Worm (Caenorhabditis elegans) whole organism, L4 larva: ENCODE results near the gene hecw-1.

Experiments used
- F49E8.2 ChIP-seq: sonication (generic microtip); optimal IDR thresholded peaks from 2 replicates; lab custom pipeline; 2016; ENCODE audit warnings: missing compliant biosample characterization, mild to moderate bottlenecking, missing genetic modification characterization, borderline replicate concordance
- T20F7.1 ChIP-seq: fragments of 200-800 bp; sonication (Bioruptor generic); optimal IDR thresholded peaks from 2 replicates; lab custom pipeline; 2018; ENCODE audit warnings: mild to moderate bottlenecking, missing genetic modification characterization, missing compliant biosample characterization
- Y48G9A.11 ChIP-seq: fragments of 200-800 bp; sonication (Bioruptor generic); IDR thresholded peaks from 2 replicates; pipeline ENCODE4 v1.3.6; 2022; ENCODE audit warnings: missing genetic modification reagents, missing genetic modification characterization, missing compliant biosample characterization
- Y5F2A.4 ChIP-seq: fragments of 200-800 bp; sonication (Bioruptor generic); optimal IDR thresholded peaks from 2 replicates; lab custom pipeline; 2018; ENCODE audit warnings: mild to moderate bottlenecking, missing genetic modification characterization, missing compliant biosample characterization
- ZK337.2 ChIP-seq: fragments of 200-800 bp; sonication (Bioruptor generic); IDR thresholded peaks from 2 replicates; pipeline ENCODE4 v1.3.6; 2022; ENCODE audit warnings: missing genetic modification reagents, missing genetic modification characterization, missing compliant biosample characterization
- aly-2 ChIP-seq: sonication (generic microtip); optimal IDR thresholded peaks from 2 replicates; lab custom pipeline; 2018; ENCODE audit warnings: missing biosample characterization, missing genetic modification characterization
- ceh-20 ChIP-seq: fragments of 200-800 bp; sonication (Bioruptor generic); IDR thresholded peaks from 2 replicates; pipeline ENCODE4 v1.3.6; 2022; ENCODE audit warnings: missing genetic modification reagents, missing genetic modification characterization, missing compliant biosample characterization
- ceh-28 ChIP-seq: fragments of 150-350 bp; optimal IDR thresholded peaks from 2 replicates; lab custom pipeline; 2014; ENCODE audit warnings: missing biosample characterization, missing genetic modification reagents, missing genetic modification characterization
- ceh-32 ChIP-seq: sonication (generic microtip); optimal IDR thresholded peaks from 2 replicates; lab custom pipeline; 2016; ENCODE audit warnings: mild to moderate bottlenecking, missing genetic modification characterization, missing compliant biosample characterization; ENCODE audit not compliant: poor library complexity
- ceh-44 ChIP-seq: fragments of 200-800 bp; sonication (Bioruptor generic); IDR thresholded peaks from 2 replicates; pipeline ENCODE4 v1.3.6; 2022; ENCODE audit warnings: missing genetic modification reagents, missing genetic modification characterization, missing compliant biosample characterization
- ceh-62 ChIP-seq: sonication (generic microtip); optimal IDR thresholded peaks from 2 replicates; lab custom pipeline; 2017; ENCODE audit warnings: missing biosample characterization, missing genetic modification characterization
- ces-1 ChIP-seq: fragments of 150-350 bp; sonication (generic microtip); optimal IDR thresholded peaks from 4 replicates; lab custom pipeline; 2014; ENCODE audit warnings: missing biosample characterization, missing genetic modification reagents, missing genetic modification characterization
- cey-2 ChIP-seq: sonication (generic microtip); optimal IDR thresholded peaks from 3 replicates; lab custom pipeline; 2017; ENCODE audit warnings: missing genetic modification characterization, mild to moderate bottlenecking, missing compliant biosample characterization, antibody characterized with exemption, borderline replicate concordance; ENCODE audit not compliant: insufficient read depth
- dmd-6 ChIP-seq: fragments of 200-800 bp; sonication (Bioruptor generic); IDR thresholded peaks from 2 replicates; pipeline ENCODE4 v1.3.6; 2022; ENCODE audit warnings: missing genetic modification reagents, missing genetic modification characterization, missing compliant biosample characterization
- dmd-9 ChIP-seq: fragments of 200-800 bp; sonication (Bioruptor generic); IDR thresholded peaks from 2 replicates; pipeline ENCODE4 v1.3.6; 2022; ENCODE audit warnings: missing genetic modification reagents, missing genetic modification characterization, missing compliant biosample characterization
- dpl-1 ChIP-seq: fragments of 150-350 bp; optimal IDR thresholded peaks from 2 replicates; lab custom pipeline; 2014; ENCODE audit warnings: missing biosample characterization, missing genetic modification reagents, missing genetic modification characterization
- duxl-1 ChIP-seq: sonication (generic microtip); optimal IDR thresholded peaks from 2 replicates; lab custom pipeline; 2016; ENCODE audit warnings: mild to moderate bottlenecking, missing genetic modification characterization, moderate library complexity, missing compliant biosample characterization; ENCODE audit not compliant: poor library complexity
- fos-1 ChIP-seq: fragments of 150-350 bp; optimal IDR thresholded peaks from 2 replicates; lab custom pipeline; 2014; ENCODE audit warnings: missing biosample characterization, missing genetic modification characterization
- gei-8 ChIP-seq: fragments of 200-800 bp; sonication (Bioruptor generic); optimal IDR thresholded peaks from 2 replicates; lab custom pipeline; 2018; ENCODE audit warnings: mild to moderate bottlenecking, missing genetic modification characterization, missing compliant biosample characterization
- hif-1 ChIP-seq, 2 experiments: sonication (generic microtip); optimal IDR thresholded peaks; 2 replicates each; lab custom pipeline; 2016 to 2017; ENCODE audit warnings: missing compliant biosample characterization in 2 of 2, missing genetic modification characterization in 2 of 2, missing genetic modification reagents in 2 of 2, missing genotype in 2 of 2, mild to moderate bottlenecking in 1 of 2
- hlh-11 ChIP-seq: fragments of 200-800 bp; sonication (Bioruptor generic); optimal IDR thresholded peaks from 2 replicates; lab custom pipeline; 2018; ENCODE audit warnings: mild to moderate bottlenecking, missing genetic modification characterization, missing compliant biosample characterization
- hlh-30 ChIP-seq: sonication (generic microtip); optimal IDR thresholded peaks from 2 replicates; lab custom pipeline; 2017; ENCODE audit warnings: antibody characterized with exemption, mild to moderate bottlenecking, missing genetic modification characterization, missing compliant biosample characterization; ENCODE audit not compliant: insufficient read depth
- jun-1 ChIP-seq: fragments of 150-350 bp; optimal IDR thresholded peaks from 2 replicates; lab custom pipeline; 2014; ENCODE audit warnings: missing biosample characterization, missing genetic modification reagents, missing genetic modification characterization
- lim-7 ChIP-seq: fragments of 200-800 bp; sonication (Bioruptor generic); IDR thresholded peaks from 2 replicates; pipeline ENCODE4 v1.3.6; 2022; ENCODE audit warnings: missing genetic modification characterization, missing compliant biosample characterization
- lin-15B ChIP-seq: fragments of 150-350 bp; sonication (generic microtip); optimal IDR thresholded peaks from 3 replicates; lab custom pipeline; 2014; ENCODE audit warnings: missing biosample characterization, missing genetic modification characterization
- lin-29 ChIP-seq: fragments of 200-800 bp; sonication (Bioruptor generic); IDR thresholded peaks from 2 replicates; pipeline ENCODE4 v1.3.6; 2022; ENCODE audit warnings: missing genetic modification reagents, missing genetic modification characterization, missing compliant biosample characterization
- lin-39 ChIP-seq: fragments of 150-350 bp; optimal IDR thresholded peaks from 2 replicates; lab custom pipeline; 2014; ENCODE audit warnings: missing biosample characterization, missing genetic modification reagents, missing genetic modification characterization
- lir-3 ChIP-seq: sonication (generic microtip); optimal IDR thresholded peaks from 2 replicates; lab custom pipeline; 2016; ENCODE audit warnings: mild to moderate bottlenecking, missing genetic modification characterization, missing compliant biosample characterization
- madf-5 ChIP-seq, 2 experiments: fragments of 200-800 bp; sonication (Bioruptor generic); IDR thresholded peaks; 2 replicates each; pipeline ENCODE4 v1.3.6; 2022; ENCODE audit warnings: missing compliant biosample characterization in 2 of 2, missing genetic modification characterization in 2 of 2
- madf-9 ChIP-seq: fragments of 200-800 bp; sonication (Bioruptor generic); conservative IDR thresholded peaks from 2 replicates; pipeline ENCODE4 v1.3.6; 2022; ENCODE audit warnings: missing genetic modification reagents, missing genetic modification characterization, missing compliant biosample characterization
- mdt-29 ChIP-seq: fragments of 200-800 bp; sonication (Bioruptor generic); IDR thresholded peaks from 2 replicates; pipeline ENCODE4 v1.3.6; 2022; ENCODE audit warnings: missing genetic modification reagents, missing genetic modification characterization, missing compliant biosample characterization
- mep-1 ChIP-seq: fragments of 150-350 bp; sonication (generic microtip); optimal IDR thresholded peaks from 3 replicates; lab custom pipeline; 2014; ENCODE audit warnings: missing biosample characterization, missing genetic modification characterization
- mes-2 ChIP-seq: sonication (generic microtip); optimal IDR thresholded peaks from 2 replicates; lab custom pipeline; 2016; ENCODE audit warnings: missing genotype, mild to moderate bottlenecking, missing genetic modification characterization, missing compliant biosample characterization; ENCODE audit not compliant: poor library complexity, severe bottlenecking
- mxl-2 ChIP-seq: fragments of 200-800 bp; sonication (Bioruptor generic); conservative IDR thresholded peaks from 2 replicates; pipeline ENCODE4 v1.3.6; 2022; ENCODE audit warnings: missing genetic modification reagents, missing genetic modification characterization, missing compliant biosample characterization
- mxl-3 ChIP-seq: fragments of 200-800 bp; sonication (Bioruptor generic); optimal IDR thresholded peaks from 2 replicates; lab custom pipeline; 2018; ENCODE audit warnings: mild to moderate bottlenecking, missing genetic modification characterization, missing compliant biosample characterization
- nhr-11 ChIP-seq: fragments of 150-350 bp; optimal IDR thresholded peaks from 2 replicates; lab custom pipeline; 2014; ENCODE audit warnings: missing biosample characterization, missing genetic modification characterization
- nhr-237 ChIP-seq: sonication (generic microtip); optimal IDR thresholded peaks from 2 replicates; lab custom pipeline; 2017; ENCODE audit warnings: missing biosample characterization, missing genetic modification characterization
- nhr-6 ChIP-seq: fragments of 150-350 bp; optimal IDR thresholded peaks from 2 replicates; lab custom pipeline; 2014; ENCODE audit warnings: missing biosample characterization, missing genetic modification characterization
- pha-4 ChIP-seq, 2 experiments: fragments of 150-350 bp in 1 of 2; fragments of 200-800 bp in 1 of 2; sonication (Bioruptor generic) in 1 of 2; IDR thresholded peaks in 1 of 2; optimal IDR thresholded peaks in 1 of 2; 2 replicates each; pipeline versions ENCODE4 v1.3.6 to Lab custom; 2014 to 2022; ENCODE audit warnings: missing genetic modification characterization in 2 of 2, missing genetic modification reagents in 2 of 2, missing biosample characterization in 1 of 2, missing compliant biosample characterization in 1 of 2
- php-3 ChIP-seq: fragments of 200-800 bp; sonication (Bioruptor generic); IDR thresholded peaks from 2 replicates; pipeline ENCODE4 v1.3.6; 2022; ENCODE audit warnings: missing genetic modification reagents, missing genetic modification characterization, missing compliant biosample characterization
- pqm-1 ChIP-seq: sonication (generic microtip); optimal IDR thresholded peaks from 2 replicates; lab custom pipeline; 2017; ENCODE audit warnings: missing biosample characterization, missing genetic modification characterization
- saeg-2 ChIP-seq: fragments of 200-800 bp; sonication (Bioruptor generic); IDR thresholded peaks from 2 replicates; pipeline ENCODE4 v1.3.6; 2022; ENCODE audit warnings: missing genetic modification reagents, missing genetic modification characterization, missing compliant biosample characterization
- set-16 ChIP-seq: fragments of 200-800 bp; sonication (Bioruptor generic); IDR thresholded peaks from 2 replicates; pipeline ENCODE4 v1.3.6; 2022; ENCODE audit warnings: missing genetic modification reagents, missing genetic modification characterization, missing compliant biosample characterization
- skn-1 ChIP-seq: fragments of 150-350 bp; optimal IDR thresholded peaks from 2 replicates; lab custom pipeline; 2014; ENCODE audit warnings: missing biosample characterization, missing genetic modification characterization
- snpc-1.2 ChIP-seq: fragments of 200-800 bp; sonication (Bioruptor generic); IDR thresholded peaks from 2 replicates; pipeline ENCODE4 v1.3.6; 2022; ENCODE audit warnings: missing genetic modification reagents, missing genetic modification characterization, missing compliant biosample characterization
- spr-1 ChIP-seq: sonication (generic microtip); optimal IDR thresholded peaks from 2 replicates; lab custom pipeline; 2016; ENCODE audit warnings: mild to moderate bottlenecking, missing genetic modification characterization, missing compliant biosample characterization
- unc-39 ChIP-seq: sonication (generic microtip); optimal IDR thresholded peaks from 2 replicates; lab custom pipeline; 2017; ENCODE audit warnings: missing biosample characterization, missing genetic modification characterization
- zag-1 ChIP-seq: fragments of 150-350 bp; optimal IDR thresholded peaks from 2 replicates; lab custom pipeline; 2014; ENCODE audit warnings: missing biosample characterization, missing genetic modification characterization

Gene hecw-1

ce11 chrIII:3343463-3343862, 46.3 kb downstream of the hecw-1 start (continued):
- TF ChIP-seq ceh-20 (no peak), ceh-44 (no peak), lin-15B (tag; lab: Kevin White, UChicago) (no peak), lin-29 (no peak), nhr-6 (tag; lab: Kevin White, UChicago) (peak; percentile 28), nhr-237 (tag; lab: Kevin White, UChicago) (no peak), zag-1 (tag; lab: Kevin White, UChicago) (no peak), Y48G9A.11 (GFP tag; lab: Robert Waterston, UW) (no peak), php-3 (no peak), mes-2 (tag; lab: Kevin White, UChicago) (peak; percentile 31), T20F7.1 (GFP tag; lab: Kevin White, UChicago) (no peak), gei-8 (GFP tag; lab: Kevin White, UChicago) (no peak), lin-39 (tag; lab: Kevin White, UChicago) (no peak), pha-4 (GFP tag; IDR thresholded peaks at IDR 0.05; lab: Robert Waterston, UW) (no peak), pha-4 (tag; optimal IDR thresholded peaks at IDR 0.05; lab: Kevin White, UChicago) (peak; percentile 94), aly-2 (tag; lab: Kevin White, UChicago) (no peak), mdt-29 (GFP tag; lab: Robert Waterston, UW) (no peak), unc-39 (tag; lab: Kevin White, UChicago) (no peak), mxl-3 (GFP tag; lab: Kevin White, UChicago) (no peak), mep-1 (tag; lab: Kevin White, UChicago) (peak; percentile 18)

ce11 chrIII:3339317-3340016, 50.3 kb downstream of the hecw-1 start:
- no peak for TF ChIP-seq set-16 (GFP tag; lab: Robert Waterston, UW)
- no peak for TF ChIP-seq snpc-1.2 (GFP tag; lab: Robert Waterston, UW)
- TF ChIP-seq hlh-11 (tag; lab: Kevin White, UChicago) = peak; percentile 51
- no peak for TF ChIP-seq ZK337.2 (GFP tag; lab: Robert Waterston, UW)
- TF ChIP-seq Y5F2A.4 (GFP tag; lab: Kevin White, UChicago) = no peak
- no peak for TF ChIP-seq hif-1 (tag; optimal IDR thresholded peaks at IDR 0.05; lab: Kevin White, UChicago)
- peak; percentile 55 for TF ChIP-seq mxl-3 (GFP tag; lab: Kevin White, UChicago)
- no peak for TF ChIP-seq ceh-32 (tag; lab: Kevin White, UChicago)
- no peak for TF ChIP-seq fos-1 (tag; lab: Kevin White, UChicago)
- TF ChIP-seq F49E8.2 = no peak
- TF ChIP-seq dpl-1 = no peak
- 0 out of 4 replicates have a peak, but pooled peaks of 1 of the 2 experiments have one; percentile 54 for TF ChIP-seq madf-5 (GFP tag; IDR thresholded peaks at IDR 0.05; lab: Robert Waterston, UW)
- TF ChIP-seq ceh-20 = no peak
- no peak for TF ChIP-seq cey-2 (tag; lab: Kevin White, UChicago)
- TF ChIP-seq madf-9 = no peak
- peak; percentile 30; the same call in 1 of the 2 replicates for TF ChIP-seq dmd-6 (GFP tag; lab: Robert Waterston, UW)
- TF ChIP-seq lim-7 (GFP tag; lab: Robert Waterston, UW) = no peak
- TF ChIP-seq mxl-2 (GFP tag; lab: Robert Waterston, UW) = no peak
- no peak for TF ChIP-seq hlh-30 (tag; lab: Kevin White, UChicago)
- no peak for TF ChIP-seq lir-3 (tag; lab: Kevin White, UChicago)
- no peak for TF ChIP-seq dmd-9 (GFP tag; lab: Robert Waterston, UW)
- no peak for TF ChIP-seq saeg-2 (GFP tag; lab: Robert Waterston, UW)
- no peak for TF ChIP-seq skn-1 (tag; lab: Kevin White, UChicago)
- no peak for TF ChIP-seq ceh-28 (tag; lab: Kevin White, UChicago)
- TF ChIP-seq T20F7.1 (GFP tag; lab: Kevin White, UChicago) = no peak
- no peak for TF ChIP-seq spr-1 (tag; lab: Kevin White, UChicago)
- TF ChIP-seq jun-1 (tag; lab: Kevin White, UChicago) = no peak
- no peak for TF ChIP-seq ceh-62 (tag; lab: Kevin White, UChicago)
- TF ChIP-seq ces-1 (GFP tag; lab: Kevin White, UChicago) = no peak
- TF ChIP-seq duxl-1 = no peak
- peak; percentile 18 for TF ChIP-seq pqm-1 (tag; lab: Kevin White, UChicago)
- TF ChIP-seq mep-1 (tag; lab: Kevin White, UChicago) = no peak
- no peak for TF ChIP-seq nhr-11 (tag; lab: Kevin White, UChicago)
